Fruit fly (Drosophila melanogaster) whole organism, prepupa: ENCODE results near the gene CG2124.

Source experiments
- Blimp-1 ChIP-seq: fragments of 200-800 bp; sonication (Bioruptor generic); optimal IDR thresholded peaks from 3 replicates; lab custom pipeline; 2017; ENCODE audit warnings: missing biosample characterization, missing genetic modification characterization, mild to moderate bottlenecking, moderate library complexity, missing genetic modification reagents
- CG10631 ChIP-seq: fragments of 200-800 bp; sonication (Bioruptor generic); optimal IDR thresholded peaks from 2 replicates; lab custom pipeline; 2016; ENCODE audit warnings: missing biosample characterization, missing genetic modification characterization
- CG10669 ChIP-seq: fragments of 200-800 bp; sonication (Bioruptor generic); optimal IDR thresholded peaks from 3 replicates; lab custom pipeline; 2018; ENCODE audit warnings: missing biosample characterization, mild to moderate bottlenecking, missing genetic modification characterization, moderate library complexity
- CG11902 ChIP-seq: fragments of 200-800 bp; sonication (Bioruptor generic); optimal IDR thresholded peaks from 3 replicates; lab custom pipeline; 2016; ENCODE audit warnings: missing biosample characterization, missing genetic modification characterization
- CG15336 ChIP-seq: fragments of 200-800 bp; sonication (Bioruptor generic); IDR thresholded peaks from 2 replicates; pipeline ENCODE4 v1.3.6; 2022; ENCODE audit warnings: missing biosample characterization, missing genetic modification characterization
- CG1621 ChIP-seq: fragments of 200-800 bp; sonication (Bioruptor generic); optimal IDR thresholded peaks from 3 replicates; lab custom pipeline; 2018; ENCODE audit warnings: missing biosample characterization, mild to moderate bottlenecking, missing genetic modification characterization
- CG16779 ChIP-seq: fragments of 200-800 bp; sonication (Bioruptor generic); optimal IDR thresholded peaks from 3 replicates; lab custom pipeline; 2017; ENCODE audit warnings: missing biosample characterization, mild to moderate bottlenecking, missing genetic modification characterization
- CG3032 ChIP-seq: fragments of 200-800 bp; optimal IDR thresholded peaks from 2 replicates; lab custom pipeline; 2019; ENCODE audit warnings: missing biosample characterization, mild to moderate bottlenecking, missing genetic modification characterization, moderate library complexity
- CG32006 ChIP-seq: fragments of 200-800 bp; sonication (Bioruptor generic); optimal IDR thresholded peaks from 3 replicates; lab custom pipeline; 2017; ENCODE audit warnings: missing biosample characterization, mild to moderate bottlenecking, missing genetic modification characterization
- CG34406 ChIP-seq: fragments of 200-800 bp; sonication (Bioruptor generic); optimal IDR thresholded peaks from 3 replicates; lab custom pipeline; 2016; ENCODE audit warnings: missing biosample characterization, missing genetic modification characterization
- CG3919 ChIP-seq: fragments of 200-800 bp; sonication (Bioruptor generic); optimal IDR thresholded peaks from 3 replicates; lab custom pipeline; 2016; ENCODE audit warnings: missing biosample characterization, missing genetic modification characterization
- CG4318 ChIP-seq: fragments of 200-800 bp; sonication (Bioruptor generic); optimal IDR thresholded peaks from 3 replicates; lab custom pipeline; 2017; ENCODE audit warnings: missing biosample characterization, mild to moderate bottlenecking, missing genetic modification characterization
- CG6163 ChIP-seq: fragments of 200-800 bp; sonication (Bioruptor generic); IDR thresholded peaks from 3 replicates; pipeline ENCODE4 v1.3.6; 2022; ENCODE audit warnings: missing biosample characterization, missing genetic modification characterization
- CG6792 ChIP-seq: fragments of 200-800 bp; sonication (Bioruptor generic); optimal IDR thresholded peaks from 3 replicates; lab custom pipeline; 2016; ENCODE audit warnings: missing biosample characterization, missing genetic modification characterization
- CG6808 ChIP-seq: fragments of 200-800 bp; sonication (Bioruptor generic); optimal IDR thresholded peaks from 3 replicates; lab custom pipeline; 2017; ENCODE audit warnings: missing biosample characterization, missing genetic modification characterization, mild to moderate bottlenecking, moderate library complexity, missing genetic modification reagents
- CG7368 ChIP-seq: fragments of 200-800 bp; sonication (Bioruptor generic); optimal IDR thresholded peaks from 3 replicates; lab custom pipeline; 2016; ENCODE audit warnings: missing biosample characterization, missing genetic modification characterization
- CG8119 ChIP-seq: fragments of 200-800 bp; sonication (Bioruptor generic); IDR thresholded peaks from 3 replicates; pipeline ENCODE4 v1.3.6; 2022; ENCODE audit warnings: missing biosample characterization, missing genetic modification characterization
- CG8319 ChIP-seq: fragments of 200-800 bp; sonication (Bioruptor generic); optimal IDR thresholded peaks from 3 replicates; lab custom pipeline; 2016; ENCODE audit warnings: missing biosample characterization, missing genetic modification characterization
- CG8632 ChIP-seq: fragments of 200-800 bp; sonication (Bioruptor generic); optimal IDR thresholded peaks from 3 replicates; lab custom pipeline; 2016; ENCODE audit warnings: missing biosample characterization, missing genetic modification characterization
- CG9139 ChIP-seq: fragments of 200-800 bp; sonication (Bioruptor generic); optimal IDR thresholded peaks from 3 replicates; lab custom pipeline; 2017; ENCODE audit warnings: missing biosample characterization, mild to moderate bottlenecking, missing genetic modification characterization
- Eip78C ChIP-seq: fragments of 200-800 bp; sonication (Bioruptor generic); peaks from one replicate; lab custom pipeline; 2016; ENCODE audit warnings: missing biosample characterization, missing genetic modification characterization
- Eip93F ChIP-seq: fragments of 200-800 bp; sonication (Bioruptor generic); optimal IDR thresholded peaks from 2 replicates; lab custom pipeline; 2016; ENCODE audit warnings: missing biosample characterization, mild to moderate bottlenecking, missing genetic modification characterization
- Ets96B ChIP-seq: fragments of 200-800 bp; optimal IDR thresholded peaks from 2 replicates; lab custom pipeline; 2019; ENCODE audit warnings: missing biosample characterization, mild to moderate bottlenecking, missing genetic modification characterization, moderate library complexity
- Gug ChIP-seq: fragments of 200-800 bp; sonication (Bioruptor generic); IDR thresholded peaks from 2 replicates; pipeline ENCODE4 v1.3.6; 2022; ENCODE audit warnings: missing biosample characterization, missing genetic modification characterization
- Hr38 ChIP-seq: sonication (Bioruptor generic); optimal IDR thresholded peaks from 2 replicates; lab custom pipeline; 2016; ENCODE audit warnings: missing biosample characterization, missing genetic modification characterization
- Hr39 ChIP-seq: fragments of 200-800 bp; sonication (Bioruptor generic); optimal IDR thresholded peaks from 2 replicates; lab custom pipeline; 2016; ENCODE audit warnings: missing biosample characterization, missing genetic modification characterization
- Hr4 ChIP-seq: fragments of 200-800 bp; sonication (Bioruptor generic); optimal IDR thresholded peaks from 3 replicates; lab custom pipeline; 2016; ENCODE audit warnings: missing biosample characterization, missing genetic modification characterization
- Met ChIP-seq: fragments of 200-800 bp; sonication (Bioruptor generic); optimal IDR thresholded peaks from 3 replicates; lab custom pipeline; 2016; ENCODE audit warnings: missing biosample characterization, missing genetic modification characterization
- Smox ChIP-seq: fragments of 200-800 bp; sonication (Bioruptor generic); optimal IDR thresholded peaks from 3 replicates; lab custom pipeline; 2016; ENCODE audit warnings: missing biosample characterization, missing genetic modification characterization
- Sox14 ChIP-seq: fragments of 200-800 bp; sonication (Bioruptor generic); optimal IDR thresholded peaks from 3 replicates; lab custom pipeline; 2016; ENCODE audit warnings: missing biosample characterization, missing genetic modification characterization
- Sox15 ChIP-seq: fragments of 200-800 bp; sonication (Bioruptor generic); optimal IDR thresholded peaks from 3 replicates; lab custom pipeline; 2016; ENCODE audit warnings: missing biosample characterization, missing genetic modification characterization
- achi ChIP-seq: fragments of 200-800 bp; sonication (Bioruptor generic); optimal IDR thresholded peaks from 3 replicates; lab custom pipeline; 2016; ENCODE audit warnings: missing biosample characterization, missing genetic modification characterization
- acj6 ChIP-seq: fragments of 200-800 bp; sonication (Bioruptor generic); optimal IDR thresholded peaks from 3 replicates; lab custom pipeline; 2016; ENCODE audit warnings: missing biosample characterization, missing genetic modification characterization
- cyc ChIP-seq: fragments of 200-800 bp; sonication (Bioruptor generic); optimal IDR thresholded peaks from 3 replicates; lab custom pipeline; 2016; ENCODE audit warnings: missing biosample characterization, missing genetic modification characterization
- dac ChIP-seq: fragments of 200-800 bp; sonication (Bioruptor generic); optimal IDR thresholded peaks from 2 replicates; lab custom pipeline; 2017; ENCODE audit warnings: missing biosample characterization, mild to moderate bottlenecking, missing genetic modification characterization
- dsx ChIP-seq: fragments of 200-800 bp; optimal IDR thresholded peaks from 3 replicates; lab custom pipeline; 2019; ENCODE audit warnings: missing biosample characterization, mild to moderate bottlenecking, missing genetic modification characterization, moderate library complexity; ENCODE audit not compliant: poor library complexity, severe bottlenecking
- fd59A ChIP-seq: fragments of 200-800 bp; sonication (Bioruptor generic); optimal IDR thresholded peaks from 2 replicates; lab custom pipeline; 2017; ENCODE audit warnings: missing biosample characterization, mild to moderate bottlenecking, missing genetic modification characterization, missing genetic modification reagents
- fd85E ChIP-seq: fragments of 200-800 bp; sonication (Bioruptor generic); optimal IDR thresholded peaks from 3 replicates; lab custom pipeline; 2016; ENCODE audit warnings: missing biosample characterization, missing genetic modification characterization
- lz ChIP-seq: fragments of 200-800 bp; sonication (Bioruptor generic); optimal IDR thresholded peaks from 3 replicates; lab custom pipeline; 2016; ENCODE audit warnings: missing biosample characterization, missing genetic modification characterization
- salr ChIP-seq, 2 experiments: fragments of 200-800 bp; sonication (Bioruptor generic); optimal IDR thresholded peaks; 3 replicates each; lab custom pipeline; 2016 to 2018; ENCODE audit warnings: missing biosample characterization in 2 of 2, missing genetic modification characterization in 2 of 2, mild to moderate bottlenecking in 1 of 2
- svp ChIP-seq: fragments of 200-800 bp; sonication (Bioruptor generic); peaks from one replicate; lab custom pipeline; 2016; ENCODE audit warnings: missing biosample characterization, missing genetic modification characterization
- topi ChIP-seq: fragments of 200-800 bp; sonication (Bioruptor generic); optimal IDR thresholded peaks from 3 replicates; lab custom pipeline; 2016; ENCODE audit warnings: missing biosample characterization, missing genetic modification characterization

The CG2124 gene

dm6 chrX:10547070-10547856 is 48.7 kb upstream of the CG2124 start (continued):
- TF ChIP-seq CG16779 (tag; lab: Kevin White, UChicago) (peak; percentile 81), CG8319 (GFP tag; lab: Kevin White, UChicago) (peak; percentile 84), salr (GFP tag; optimal IDR thresholded peaks at IDR 0.05; lab: Kevin White, UChicago) (peak; percentile 72 to 96), Met (GFP tag; lab: Kevin White, UChicago) (peak; percentile 94), Smox (GFP tag; lab: Kevin White, UChicago) (peak; percentile 93), CG15336 (GFP tag; lab: Robert Waterston, UW) (peak; percentile 94), achi (GFP tag; lab: Kevin White, UChicago) (peak; percentile 90), CG10669 (peak; percentile 87), CG6792 (GFP tag; lab: Kevin White, UChicago) (peak; percentile 88), CG6163 (peak; percentile 97), Hr4 (GFP tag; lab: Kevin White, UChicago) (peak; percentile 95), Gug (GFP tag; lab: Robert Waterston, UW) (peak; percentile 95), CG34406 (GFP tag; lab: Kevin White, UChicago) (peak; percentile 86), dac (peak; percentile 91), Hr39 (GFP tag; lab: Kevin White, UChicago) (peak; percentile 95), dsx (GFP tag; lab: Kevin White, UChicago) (peak; percentile 45), Blimp-1 (peak; percentile 76), Ets96B (peak; percentile 83), Sox15 (peak; percentile 85), fd59A (peak; percentile 85), svp (peak; percentile 96), CG3919 (GFP tag; lab: Kevin White, UChicago) (peak; percentile 93)

- no peak for TF ChIP-seq CG10631
- no peak for TF ChIP-seq Blimp-1
- TF ChIP-seq fd59A, result no peak
- TF ChIP-seq CG3032 (tag; lab: Kevin White, UChicago), result no peak
- TF ChIP-seq CG9139 (GFP tag; lab: Kevin White, UChicago), result no peak
- TF ChIP-seq lz (GFP tag; lab: Kevin White, UChicago), result no peak
- no peak for TF ChIP-seq dsx (GFP tag; lab: Kevin White, UChicago)
- TF ChIP-seq CG1621, result no peak
- TF ChIP-seq Met (GFP tag; lab: Kevin White, UChicago), result no peak
- TF ChIP-seq Smox (GFP tag; lab: Kevin White, UChicago), result no peak
- TF ChIP-seq CG32006 (GFP tag; lab: Kevin White, UChicago), result no peak
- no peak for TF ChIP-seq Eip93F (GFP tag; lab: Kevin White, UChicago)
- no peak for TF ChIP-seq topi
Observed at dm6 chrX:10547857-10548135, 48.1 kb upstream of the CG2124 start.

dm6 chrX:10549050-10549449 is 46.9 kb upstream of the CG2124 start:
- TF ChIP-seq Eip78C (GFP tag; lab: Kevin White, UChicago) (peak; percentile 51), Hr38 (GFP tag; lab: Kevin White, UChicago) (no peak), Gug (GFP tag; lab: Robert Waterston, UW) (no peak), CG10631 (no peak), CG7368 (GFP tag; lab: Kevin White, UChicago) (no peak), CG8119 (0 out of 3 replicates have a peak, but pooled peaks have one; percentile 17), CG10669 (no peak), cyc (no peak), CG9139 (GFP tag; lab: Kevin White, UChicago) (no peak), CG15336 (GFP tag; lab: Robert Waterston, UW) (no peak), svp (no peak)
- TF ChIP-seq, all 60 proteins: peak for 2

dm6 chrX:10557432-10557831 is 38.5 kb upstream of the CG2124 start:
- TF ChIP-seq Blimp-1 (peak; percentile 82), fd85E (GFP tag; lab: Kevin White, UChicago) (peak; percentile 33), Smox (GFP tag; lab: Kevin White, UChicago) (peak; percentile 91), CG3032 (tag; lab: Kevin White, UChicago) (peak; percentile 64), CG10669 (peak; percentile 69), Hr38 (GFP tag; lab: Kevin White, UChicago) (no peak), CG6792 (GFP tag; lab: Kevin White, UChicago) (peak; percentile 90), CG16779 (tag; lab: Kevin White, UChicago) (peak; percentile 74), acj6 (GFP tag; lab: Kevin White, UChicago) (peak; percentile 91), fd59A (peak; percentile 59), salr (GFP tag; optimal IDR thresholded peaks at IDR 0.05; lab: Kevin White, UChicago) (peak; percentile 18 to 94), Eip78C (GFP tag; lab: Kevin White, UChicago) (peak; percentile 97), CG4318 (GFP tag; lab: Kevin White, UChicago) (peak; percentile 96), Met (GFP tag; lab: Kevin White, UChicago) (peak; percentile 93), Hr4 (GFP tag; lab: Kevin White, UChicago) (peak; percentile 93), CG8632 (GFP tag; lab: Kevin White, UChicago) (peak; percentile 83), CG11902 (peak; percentile 75), achi (GFP tag; lab: Kevin White, UChicago) (peak; percentile 93), Sox15 (peak; percentile 71), CG6808 (GFP tag; lab: Kevin White, UChicago) (peak; percentile 76), Sox14 (GFP tag; lab: Kevin White, UChicago) (peak; percentile 91), lz (GFP tag; lab: Kevin White, UChicago) (peak; percentile 91), CG9139 (GFP tag; lab: Kevin White, UChicago) (peak; percentile 44), topi (peak; percentile 93), Hr39 (GFP tag; lab: Kevin White, UChicago) (peak; percentile 85)
